Fruit fly (Drosophila melanogaster) whole organism, wandering third instar larva: Measurements from ENCODE around the gene PsGEF.

ENCODE experiments used
- CG32264 ChIP-seq: fragments of 200-800 bp; sonication (Bioruptor generic); optimal IDR thresholded peaks from 2 replicates; lab custom pipeline; 2016; ENCODE audit warnings: missing biosample characterization, missing genetic modification characterization
- CrebA ChIP-seq: fragments of 200-800 bp; sonication (Bioruptor generic); optimal IDR thresholded peaks from 2 replicates; lab custom pipeline; 2016; ENCODE audit warnings: missing biosample characterization, mild to moderate bottlenecking, missing genetic modification characterization, borderline replicate concordance
- Dfd ChIP-seq: fragments of >200 bp; optimal IDR thresholded peaks from 2 replicates; lab custom pipeline; 2017; ENCODE audit warnings: missing biosample characterization, missing genetic modification characterization
- Dif ChIP-seq: fragments of 200-275, 200-300 bp; sonication (Bioruptor generic); optimal IDR thresholded peaks from 2 replicates; lab custom pipeline; 2018; ENCODE audit warnings: missing biosample characterization, missing genetic modification characterization; ENCODE audit not compliant: partially characterized antibody
- GATAd ChIP-seq: sonication (Bioruptor generic); optimal IDR thresholded peaks from 2 replicates; lab custom pipeline; 2016; ENCODE audit warnings: missing biosample characterization, missing genetic modification characterization
- HLH106 ChIP-seq: fragments of 200-800 bp; optimal IDR thresholded peaks from 3 replicates; lab custom pipeline; 2019; ENCODE audit warnings: missing biosample characterization, mild to moderate bottlenecking, missing genetic modification characterization, moderate library complexity
- Hnf4 ChIP-seq: fragments of 200-800 bp; sonication (Bioruptor generic); optimal IDR thresholded peaks from 2 replicates; lab custom pipeline; 2016; ENCODE audit warnings: missing biosample characterization, mild to moderate bottlenecking, missing genetic modification characterization
- Hr78 ChIP-seq: fragments of >200 bp; optimal IDR thresholded peaks from 2 replicates; lab custom pipeline; 2017; ENCODE audit warnings: missing biosample characterization, missing genetic modification characterization
- Hr83 ChIP-seq: fragments of 200-300 bp; sonication (Bioruptor generic); optimal IDR thresholded peaks from 2 replicates; lab custom pipeline; 2016; ENCODE audit warnings: missing biosample characterization, mild to moderate bottlenecking, missing genetic modification characterization, moderate library complexity; ENCODE audit not compliant: poor library complexity, severe bottlenecking
- Jra ChIP-seq: sonication (Bioruptor generic); optimal IDR thresholded peaks from 2 replicates; lab custom pipeline; 2016; ENCODE audit warnings: missing biosample characterization, missing genetic modification characterization
- Myc ChIP-seq: fragments of >200 bp; optimal IDR thresholded peaks from 2 replicates; lab custom pipeline; 2017
- OdsH ChIP-seq: fragments of 200-800 bp; sonication (Bioruptor generic); optimal IDR thresholded peaks from 2 replicates; lab custom pipeline; 2016; ENCODE audit warnings: missing biosample characterization, mild to moderate bottlenecking, missing genetic modification characterization
- Rel ChIP-seq, 2 experiments: fragments of 200-800 bp; sonication (Bioruptor generic) in 1 of 2; optimal IDR thresholded peaks; 2 replicates in 1 of 2; 3 replicates in 1 of 2; lab custom pipeline; 2016 to 2019; ENCODE audit warnings: mild to moderate bottlenecking in 2 of 2, missing biosample characterization in 2 of 2, missing genetic modification characterization in 2 of 2, moderate library complexity in 1 of 2
- Sp1 ChIP-seq: fragments of 200-800 bp; sonication (Bioruptor generic); optimal IDR thresholded peaks from 3 replicates; lab custom pipeline; 2019; ENCODE audit warnings: missing biosample characterization, mild to moderate bottlenecking, missing genetic modification characterization, moderate library complexity
- br ChIP-seq: fragments of 200-800 bp; sonication (Bioruptor generic); optimal IDR thresholded peaks from 2 replicates; lab custom pipeline; 2016; ENCODE audit warnings: missing biosample characterization, missing genetic modification characterization
- brk ChIP-seq: fragments of 200-800 bp; sonication (Bioruptor generic); optimal IDR thresholded peaks from 2 replicates; lab custom pipeline; 2016; ENCODE audit warnings: missing biosample characterization, mild to moderate bottlenecking, missing genetic modification characterization
- dl ChIP-seq, 2 experiments: fragments of 175-275, 200-275 bp in 1 of 2; fragments of 200-275 bp in 1 of 2; sonication (Bioruptor generic); optimal IDR thresholded peaks; lab custom pipeline; 2018; ENCODE audit warnings: mild to moderate bottlenecking in 2 of 2, missing biosample characterization in 2 of 2, missing genetic modification characterization in 2 of 2, moderate library complexity in 2 of 2; ENCODE audit not compliant: partially characterized antibody in 2 of 2, insufficient read depth in 1 of 2
- dmrt93B ChIP-seq: fragments of 200-800 bp; sonication (Bioruptor generic); optimal IDR thresholded peaks from 2 replicates; lab custom pipeline; 2018; ENCODE audit warnings: missing biosample characterization, mild to moderate bottlenecking, missing genetic modification characterization
- ey ChIP-seq: fragments of 200-800 bp; sonication (Bioruptor generic); optimal IDR thresholded peaks from 2 replicates; lab custom pipeline; 2016; ENCODE audit warnings: missing biosample characterization, missing genetic modification characterization
- foxo ChIP-seq, 2 experiments: fragments of 200-800 bp; sonication (Bioruptor generic); optimal IDR thresholded peaks; 2 replicates in 1 of 2; 3 replicates in 1 of 2; lab custom pipeline; 2016 to 2017; ENCODE audit warnings: missing biosample characterization in 2 of 2, missing genetic modification characterization in 2 of 2
- fru ChIP-seq: fragments of 200-800 bp; sonication (Bioruptor generic); optimal IDR thresholded peaks from 3 replicates; lab custom pipeline; 2016; ENCODE audit warnings: missing biosample characterization, mild to moderate bottlenecking, missing genetic modification characterization
- h ChIP-seq: fragments of 200-800 bp; sonication (Bioruptor generic); optimal IDR thresholded peaks from 3 replicates; lab custom pipeline; 2016; ENCODE audit warnings: missing biosample characterization, mild to moderate bottlenecking, missing genetic modification characterization
- jim ChIP-seq: fragments of 175-275, 200-325 bp; sonication (Bioruptor generic); optimal IDR thresholded peaks from 2 replicates; lab custom pipeline; 2016; ENCODE audit warnings: missing biosample characterization, mild to moderate bottlenecking, missing genetic modification characterization
- lola ChIP-seq: fragments of >200 bp; optimal IDR thresholded peaks from 2 replicates; lab custom pipeline; 2017; ENCODE audit warnings: missing biosample characterization, missing genetic modification characterization
- pan ChIP-seq: fragments of >200 bp; optimal IDR thresholded peaks from 2 replicates; lab custom pipeline; 2017
- psq ChIP-seq: fragments of 200-800 bp; sonication (Bioruptor generic); optimal IDR thresholded peaks from 3 replicates; lab custom pipeline; 2017; ENCODE audit warnings: missing biosample characterization, mild to moderate bottlenecking, missing genetic modification characterization, moderate library complexity
- sv ChIP-seq: fragments of 200-800 bp; sonication (Bioruptor generic); optimal IDR thresholded peaks from 3 replicates; lab custom pipeline; 2016; ENCODE audit warnings: missing biosample characterization, missing genetic modification characterization
- tai ChIP-seq: sonication (Bioruptor generic); optimal IDR thresholded peaks from 2 replicates; lab custom pipeline; 2016; ENCODE audit warnings: missing biosample characterization, missing genetic modification characterization
- usp ChIP-seq: fragments of >200 bp; optimal IDR thresholded peaks from 2 replicates; lab custom pipeline; 2017; ENCODE audit warnings: missing biosample characterization, missing genetic modification characterization

The PsGEF gene

DNA sequence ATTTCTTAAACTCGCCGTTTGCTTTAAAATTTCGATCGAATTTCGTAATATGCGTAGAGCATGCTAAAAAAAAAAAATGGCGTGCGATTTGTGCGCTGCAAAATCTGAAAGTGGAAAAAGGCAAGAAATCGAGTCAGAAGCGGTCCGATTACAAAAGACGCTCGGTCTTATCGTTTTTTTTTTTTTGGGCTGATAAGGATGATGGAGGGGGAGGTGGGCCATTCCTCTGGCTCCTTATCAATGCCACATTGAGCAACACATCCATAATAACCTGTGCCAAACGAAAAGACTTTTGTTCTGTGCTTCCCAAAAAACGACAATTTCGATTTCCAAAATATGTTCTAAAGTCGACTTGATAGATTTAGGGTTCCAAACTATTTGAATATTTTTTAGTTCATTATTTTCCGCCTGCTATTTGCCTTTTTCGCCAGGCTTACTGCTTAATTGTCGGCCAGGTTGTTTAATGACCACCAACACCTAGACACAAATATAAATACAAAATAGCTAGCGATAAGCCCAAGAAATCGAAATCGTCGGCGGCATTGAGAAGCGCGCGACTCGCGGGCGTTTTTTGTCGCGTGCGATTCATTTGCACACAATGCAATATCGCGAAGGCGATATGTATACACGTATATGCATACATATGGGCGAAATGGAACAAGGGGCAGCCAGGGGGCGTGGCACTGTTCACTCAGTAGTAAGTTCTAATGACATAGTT lies 37.8 kb downstream of the PsGEF start:
- TF ChIP-seq dl (GFP tag; optimal IDR thresholded peaks at IDR 0.05; lab: Kevin White, UChicago; ENCODE audit: insufficient read depth in 1 of 2, partially characterized antibody in 2 of 2) (no peak), Rel (GFP tag; optimal IDR thresholded peaks at IDR 0.05; lab: Kevin White, UChicago) (no peak), Rel (tag; optimal IDR thresholded peaks at IDR 0.05; lab: Kevin White, UChicago) (peak; percentile 55), h (GFP tag; lab: Kevin White, UChicago) (no peak), jim (GFP tag; lab: Kevin White, UChicago) (peak; percentile 59), fru (GFP tag; lab: Kevin White, UChicago) (no peak), Myc (lab: Kevin White, UChicago) (peak; percentile 20)

DNA sequence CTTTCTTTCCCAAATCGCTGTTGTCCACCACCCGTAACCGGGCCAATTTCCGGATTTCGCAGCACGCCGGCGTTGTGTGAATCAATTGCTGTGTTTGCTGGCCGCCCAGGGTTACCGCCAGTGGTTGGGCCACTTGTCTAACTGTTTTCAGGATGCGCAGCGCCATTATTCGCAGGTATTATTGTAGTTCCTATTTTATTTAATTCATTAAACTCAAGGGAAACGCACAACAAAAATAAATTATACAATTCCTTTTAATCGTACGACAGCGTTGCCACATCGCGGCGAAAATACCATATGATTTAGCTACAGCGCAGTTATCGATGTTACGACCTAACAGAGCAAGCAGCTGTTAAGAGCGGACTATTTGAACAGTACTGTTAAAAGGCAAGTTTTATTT lies 43.1 kb downstream of the PsGEF start, which contains the start of gene mRpL14:
mRpL14 (minus strand) TSS at position 280 of the 400 bp plus-strand sequence.
- TF ChIP-seq sv (no peak), h (GFP tag; lab: Kevin White, UChicago) (no peak), GATAd (GFP tag; lab: Kevin White, UChicago) (no peak), Dfd (GFP tag; lab: Kevin White, UChicago) (no peak), Hr83 (GFP tag; lab: Kevin White, UChicago) (no peak), usp (GFP tag; lab: Kevin White, UChicago) (no peak), CG32264 (GFP tag; lab: Kevin White, UChicago) (no peak), jim (GFP tag; lab: Kevin White, UChicago) (no peak), CrebA (GFP tag; lab: Kevin White, UChicago) (no peak), Jra (GFP tag; lab: Kevin White, UChicago) (no peak), lola (GFP tag; lab: Kevin White, UChicago) (no peak), dmrt93B (GFP tag; lab: Kevin White, UChicago) (no peak), dl (GFP tag; optimal IDR thresholded peaks at IDR 0.05; lab: Kevin White, UChicago; ENCODE audit: insufficient read depth in 1 of 2, partially characterized antibody in 2 of 2) (no peak), brk (GFP tag; lab: Kevin White, UChicago) (no peak), Sp1 (no peak), fru (GFP tag; lab: Kevin White, UChicago) (no peak), tai (GFP tag; lab: Kevin White, UChicago) (no peak), pan (no peak), OdsH (GFP tag; lab: Kevin White, UChicago) (no peak), Myc (lab: Kevin White, UChicago) (no peak)

DNA sequence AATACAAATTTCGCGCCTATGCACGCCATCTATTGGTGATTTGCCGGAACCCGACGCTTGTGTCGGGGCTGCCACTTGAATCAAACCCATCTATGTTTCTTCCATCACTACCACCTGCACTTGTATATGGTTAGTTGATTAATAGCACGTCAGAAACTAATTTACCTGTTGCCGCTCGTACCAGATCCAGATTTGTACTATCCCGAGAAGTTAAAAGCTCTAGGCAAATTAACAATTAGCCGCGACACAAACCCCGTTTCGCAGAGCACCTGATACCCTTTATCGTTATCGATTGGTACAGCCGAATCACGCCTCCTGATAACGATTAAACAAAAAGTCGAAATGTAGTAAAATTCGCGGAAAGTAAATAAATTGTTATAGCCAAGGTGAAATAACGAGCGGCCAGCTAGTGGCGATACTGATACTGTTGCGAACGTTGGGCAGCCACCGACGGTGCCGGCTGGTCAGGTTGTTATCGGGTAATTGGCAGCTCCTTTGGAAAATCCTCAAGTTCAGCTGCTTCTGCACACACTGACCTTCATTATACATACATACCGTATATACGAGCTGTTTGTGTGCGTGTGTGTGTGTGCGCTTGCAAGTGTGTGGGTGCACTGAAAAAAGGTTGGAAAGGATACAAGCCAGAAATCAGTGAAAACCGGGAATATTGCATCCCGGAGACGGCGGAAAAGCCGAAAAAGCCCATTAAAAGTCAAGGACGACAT lies 47.3 kb downstream of the PsGEF start:
- TF ChIP-seq br, result no peak
- TF ChIP-seq dmrt93B (GFP tag; lab: Kevin White, UChicago), result no peak
- peak; percentile 13 for TF ChIP-seq Sp1
- peak; percentile 33 for TF ChIP-seq Myc (lab: Kevin White, UChicago)
- TF ChIP-seq Rel (GFP tag; optimal IDR thresholded peaks at IDR 0.05; lab: Kevin White, UChicago), result no peak
- peak; percentile 31 for TF ChIP-seq Rel (tag; optimal IDR thresholded peaks at IDR 0.05; lab: Kevin White, UChicago)

DNA sequence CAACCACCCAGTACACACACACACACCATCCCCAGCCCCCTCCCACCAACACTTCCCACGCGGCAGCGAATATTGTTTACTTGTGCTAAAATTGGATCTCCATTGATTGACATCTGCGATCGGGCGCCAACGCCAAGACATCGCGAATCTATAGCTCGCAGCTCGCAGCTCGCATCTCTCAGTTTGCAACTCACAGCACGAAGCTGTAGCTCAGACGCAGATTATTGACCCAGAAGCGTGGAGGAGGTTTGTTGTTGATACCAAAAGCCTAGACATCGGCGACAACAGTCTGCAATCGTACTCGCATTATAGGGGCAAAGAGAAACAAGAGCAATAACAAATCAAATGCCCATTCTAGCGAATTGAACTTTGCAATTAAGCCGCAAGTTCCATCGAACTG lies 50.3 kb downstream of the PsGEF start:
- TF ChIP-seq fru (GFP tag; lab: Kevin White, UChicago), result no peak
- TF ChIP-seq Rel (GFP tag; optimal IDR thresholded peaks at IDR 0.05; lab: Kevin White, UChicago), result no peak
- peak; percentile 5 for TF ChIP-seq Rel (tag; optimal IDR thresholded peaks at IDR 0.05; lab: Kevin White, UChicago)
- no peak for TF ChIP-seq Myc (lab: Kevin White, UChicago)

DNA sequence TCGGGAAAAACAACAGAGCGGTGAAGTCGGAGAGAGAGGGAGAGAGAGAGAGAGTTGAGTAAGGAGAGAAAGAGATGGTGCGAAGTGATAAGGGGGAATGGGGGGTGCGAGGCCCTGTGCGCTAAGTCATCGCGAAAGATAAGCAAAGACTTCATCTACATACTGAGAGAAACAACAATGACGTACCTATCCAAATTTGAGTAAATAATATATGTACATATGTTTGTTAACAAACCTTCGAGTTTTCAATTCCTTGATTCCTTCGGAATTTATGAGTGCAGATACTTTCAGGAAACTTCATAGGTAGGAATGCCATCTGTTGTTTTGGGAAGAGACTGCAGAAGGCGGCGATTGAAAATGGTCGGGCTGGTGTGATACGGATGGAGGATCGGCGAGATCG lies 51.0 kb downstream of the PsGEF start:
- TF ChIP-seq tai (GFP tag; lab: Kevin White, UChicago) (no peak), HLH106 (tag; lab: Kevin White, UChicago) (peak; percentile 51), h (GFP tag; lab: Kevin White, UChicago) (peak; percentile 39), Dif (GFP tag; lab: Kevin White, UChicago) (peak; percentile 9), br (peak; percentile 46), Dfd (GFP tag; lab: Kevin White, UChicago) (no peak), foxo (GFP tag; optimal IDR thresholded peaks at IDR 0.05; lab: Kevin White, UChicago) (peak in 1 of 2 experiments; percentile 48), ey (GFP tag; lab: Kevin White, UChicago) (peak; percentile 55), Hnf4 (GFP tag; lab: Kevin White, UChicago) (peak; percentile 50), fru (GFP tag; lab: Kevin White, UChicago) (peak; percentile 63), dmrt93B (GFP tag; lab: Kevin White, UChicago) (peak; percentile 30), Hr78 (no peak), psq (peak; percentile 18), Sp1 (peak; percentile 32)
